Fruit fly (Drosophila melanogaster) whole organism, embryonic: Measurements from ENCODE around the gene ocn.

Experiments
- Adf1 ChIP-seq: fragments of 200-800 bp; sonication (Bioruptor generic); IDR thresholded peaks from 2 replicates; pipeline ENCODE4 v1.3.6; 2022; ENCODE audit warnings: missing biosample characterization, missing genetic modification characterization
- Antp ChIP-seq: fragments of 200-800 bp; sonication (Bioruptor generic); optimal IDR thresholded peaks from 3 replicates; lab custom pipeline; 2016; ENCODE audit warnings: missing biosample characterization, missing genetic modification characterization
- CG10267 ChIP-seq: fragments of 200-800 bp; sonication (Bioruptor generic); optimal IDR thresholded peaks from 2 replicates; lab custom pipeline; 2018; ENCODE audit warnings: missing biosample characterization, mild to moderate bottlenecking, missing genetic modification characterization, moderate library complexity
- CG10565 ChIP-seq: fragments of 200-800 bp; sonication (Bioruptor generic); optimal IDR thresholded peaks from 3 replicates; lab custom pipeline; 2016; ENCODE audit warnings: missing biosample characterization, mild to moderate bottlenecking, missing genetic modification characterization
- CG10959 ChIP-seq: fragments of 200-800 bp; sonication (Bioruptor generic); IDR thresholded peaks from 2 replicates; pipeline ENCODE4 v1.3.6; 2022; ENCODE audit warnings: missing biosample characterization, missing genetic modification characterization
- CG12104 ChIP-seq: fragments of 200-800 bp; sonication (Bioruptor generic); optimal IDR thresholded peaks from 3 replicates; lab custom pipeline; 2016; ENCODE audit warnings: missing biosample characterization, missing genetic modification characterization
- CG1233 ChIP-seq: fragments of 200-800 bp; sonication (Bioruptor generic); optimal IDR thresholded peaks from 4 replicates; lab custom pipeline; 2018; ENCODE audit warnings: missing biosample characterization, mild to moderate bottlenecking, missing genetic modification characterization
- CG13775 ChIP-seq: fragments of 200-800 bp; sonication (Bioruptor generic); optimal IDR thresholded peaks from 3 replicates; lab custom pipeline; 2017; ENCODE audit warnings: missing biosample characterization, mild to moderate bottlenecking, missing genetic modification characterization
- CG14441 ChIP-seq: fragments of 200-800 bp; sonication (Bioruptor generic); IDR thresholded peaks from 2 replicates; pipeline ENCODE4 v1.3.6; 2022; ENCODE audit warnings: missing biosample characterization, missing genetic modification characterization
- CG15696 ChIP-seq: fragments of 200-800 bp; sonication (Bioruptor generic); optimal IDR thresholded peaks from 2 replicates; lab custom pipeline; 2019; ENCODE audit warnings: missing biosample characterization, mild to moderate bottlenecking, missing genetic modification characterization, moderate library complexity
- CG17802 ChIP-seq: fragments of 200-800 bp; sonication (Bioruptor generic); optimal IDR thresholded peaks from 2 replicates; lab custom pipeline; 2018; ENCODE audit warnings: missing biosample characterization, mild to moderate bottlenecking, missing genetic modification characterization, moderate library complexity
- CG2199 ChIP-seq: fragments of 200-800 bp; sonication (Bioruptor generic); IDR thresholded peaks from 3 replicates; pipeline ENCODE4 v1.3.6; 2022; ENCODE audit warnings: missing biosample characterization, missing genetic modification characterization
- CG2678 ChIP-seq: fragments of 200-800 bp; sonication (Bioruptor generic); optimal IDR thresholded peaks from 3 replicates; lab custom pipeline; 2019; ENCODE audit warnings: missing biosample characterization, mild to moderate bottlenecking, missing genetic modification characterization, moderate library complexity
- CG31441 ChIP-seq: fragments of 200-800 bp; sonication (Bioruptor generic); IDR thresholded peaks from 2 replicates; pipeline ENCODE4 v1.3.6; 2022; ENCODE audit warnings: missing biosample characterization, missing genetic modification characterization
- CG33557 ChIP-seq: fragments of 200-800 bp; sonication (Bioruptor generic); optimal IDR thresholded peaks from 2 replicates; lab custom pipeline; 2019; ENCODE audit warnings: missing biosample characterization, mild to moderate bottlenecking, missing genetic modification characterization, moderate library complexity
- CG34224 ChIP-seq: fragments of 200-800 bp; sonication (Bioruptor generic); IDR thresholded peaks from 3 replicates; pipeline ENCODE4 v1.3.6; 2022; ENCODE audit warnings: missing biosample characterization, missing genetic modification characterization; ENCODE audit not compliant: partially characterized antibody
- CG6175 ChIP-seq: fragments of 200-800 bp; sonication (Bioruptor generic); IDR thresholded peaks from 3 replicates; pipeline ENCODE4 v1.3.6; 2022; ENCODE audit warnings: missing biosample characterization, missing genetic modification characterization
- CG7357 ChIP-seq: fragments of 200-800 bp; sonication (Bioruptor generic); IDR thresholded peaks from 3 replicates; pipeline ENCODE4 v1.3.6; 2022; ENCODE audit warnings: missing biosample characterization, missing genetic modification characterization
- CG7987 ChIP-seq: fragments of 200-800 bp; sonication (Bioruptor generic); optimal IDR thresholded peaks from 2 replicates; lab custom pipeline; 2018; ENCODE audit warnings: missing biosample characterization, mild to moderate bottlenecking, missing genetic modification characterization, moderate library complexity
- CG9797 ChIP-seq: fragments of 200-800 bp; sonication (Bioruptor generic); optimal IDR thresholded peaks from 3 replicates; lab custom pipeline; 2018; ENCODE audit warnings: missing biosample characterization, mild to moderate bottlenecking, missing genetic modification characterization
- D19B ChIP-seq: fragments of 200-800 bp; sonication (Bioruptor generic); optimal IDR thresholded peaks from 2 replicates; lab custom pipeline; 2017; ENCODE audit warnings: missing biosample characterization, mild to moderate bottlenecking, missing genetic modification characterization
- Dbx ChIP-seq: fragments of 200-800 bp; sonication (Bioruptor generic); IDR thresholded peaks from 3 replicates; pipeline ENCODE4 v1.3.6; 2022; ENCODE audit warnings: missing biosample characterization, missing genetic modification characterization
- Eip74EF ChIP-seq, 2 experiments: fragments of 200-800 bp in 1 of 2; fragments of >200 bp in 1 of 2; sonication (Bioruptor generic) in 1 of 2; optimal IDR thresholded peaks; 2 replicates each; lab custom pipeline; 2017 to 2019; ENCODE audit warnings: missing biosample characterization in 2 of 2, missing genetic modification characterization in 2 of 2, mild to moderate bottlenecking in 1 of 2, moderate library complexity in 1 of 2
- HmgZ ChIP-seq: fragments of 200-800 bp; sonication (Bioruptor generic); optimal IDR thresholded peaks from 2 replicates; lab custom pipeline; 2018; ENCODE audit warnings: missing biosample characterization, mild to moderate bottlenecking, missing genetic modification characterization
- Hr51 ChIP-seq, 2 experiments: fragments of 200-800 bp; sonication (Bioruptor generic); optimal IDR thresholded peaks; 2 replicates in 1 of 2; 3 replicates in 1 of 2; lab custom pipeline; 2016 to 2018; ENCODE audit warnings: missing biosample characterization in 2 of 2, missing genetic modification characterization in 2 of 2, mild to moderate bottlenecking in 1 of 2, moderate library complexity in 1 of 2
- Lhr ChIP-seq: fragments of 200-800 bp; sonication (Bioruptor generic); optimal IDR thresholded peaks from 3 replicates; lab custom pipeline; 2017; ENCODE audit warnings: mild to moderate bottlenecking, missing biosample characterization, missing genetic modification reagents, missing genetic modification characterization
- Meics ChIP-seq: fragments of 200-800 bp; sonication (Bioruptor generic); optimal IDR thresholded peaks from 2 replicates; lab custom pipeline; 2017; ENCODE audit warnings: missing biosample characterization, mild to moderate bottlenecking, missing genetic modification characterization
- Ptx1 ChIP-seq: fragments of 200-800 bp; sonication (Bioruptor generic); IDR thresholded peaks from 2 replicates; pipeline ENCODE4 v1.3.6; 2022; ENCODE audit warnings: missing biosample characterization, missing genetic modification characterization
- Ravus ChIP-seq: fragments of 200-800 bp; sonication (Bioruptor generic); IDR thresholded peaks from 2 replicates; pipeline ENCODE4 v1.3.6; 2022; ENCODE audit warnings: missing biosample characterization, missing genetic modification characterization
- Rx ChIP-seq: fragments of 200-800 bp; sonication (Bioruptor generic); IDR thresholded peaks from 2 replicates; pipeline ENCODE4 v1.3.6; 2022; ENCODE audit warnings: missing biosample characterization, missing genetic modification characterization
- Tbp ChIP-seq: fragments of >200 bp; optimal IDR thresholded peaks from 2 replicates; lab custom pipeline; 2018; ENCODE audit warnings: missing biosample characterization, missing genetic modification characterization
- Xrp1 ChIP-seq: fragments of 200-800 bp; sonication (Bioruptor generic); IDR thresholded peaks from 2 replicates; pipeline ENCODE4 v1.3.6; 2022; ENCODE audit warnings: missing biosample characterization, missing genetic modification characterization
- ato ChIP-seq: fragments of 200-800 bp; sonication (Bioruptor generic); IDR thresholded peaks from 2 replicates; pipeline ENCODE4 v1.3.6; 2022; ENCODE audit warnings: missing biosample characterization, missing genetic modification characterization; ENCODE audit not compliant: partially characterized antibody
- bowl ChIP-seq: fragments of 200-800 bp; sonication (Bioruptor generic); IDR thresholded peaks from 2 replicates; pipeline ENCODE4 v1.3.6; 2022; ENCODE audit warnings: missing biosample characterization, missing genetic modification characterization
- gem ChIP-seq: fragments of 200-800 bp; sonication (Bioruptor generic); optimal IDR thresholded peaks from 2 replicates; lab custom pipeline; 2019; ENCODE audit warnings: missing biosample characterization, mild to moderate bottlenecking, missing genetic modification characterization, moderate library complexity
- gfzf ChIP-seq: fragments of 200-800 bp; sonication (Bioruptor generic); optimal IDR thresholded peaks from 2 replicates; lab custom pipeline; 2016; ENCODE audit warnings: missing biosample characterization, mild to moderate bottlenecking, missing genetic modification characterization, moderate library complexity
- gro ChIP-seq: fragments of 200-800 bp; sonication (Bioruptor generic); optimal IDR thresholded peaks from 2 replicates; lab custom pipeline; 2016; ENCODE audit warnings: missing biosample characterization, missing genetic modification characterization
- jumu ChIP-seq: fragments of 200-800 bp; sonication (Bioruptor generic); optimal IDR thresholded peaks from 3 replicates; lab custom pipeline; 2016; ENCODE audit warnings: missing biosample characterization, missing genetic modification characterization
- lbe ChIP-seq: fragments of 200-800 bp; sonication (Bioruptor generic); optimal IDR thresholded peaks from 2 replicates; lab custom pipeline; 2016; ENCODE audit warnings: missing biosample characterization, mild to moderate bottlenecking, missing genetic modification characterization
- lmd ChIP-seq: fragments of 200-800 bp; sonication (Bioruptor generic); IDR thresholded peaks from 2 replicates; pipeline ENCODE4 v1.3.6; 2022; ENCODE audit warnings: missing biosample characterization, missing genetic modification characterization
- onecut ChIP-seq: fragments of 200-800 bp; sonication (Bioruptor generic); IDR thresholded peaks from 2 replicates; pipeline ENCODE4 v1.3.6; 2022; ENCODE audit warnings: missing biosample characterization, missing genetic modification characterization
- pros ChIP-seq: fragments of 200-800 bp; sonication (Bioruptor generic); optimal IDR thresholded peaks from 3 replicates; lab custom pipeline; 2019; ENCODE audit warnings: missing biosample characterization, mild to moderate bottlenecking, missing genetic modification characterization, moderate library complexity
- ro ChIP-seq: fragments of 200-800 bp; sonication (Bioruptor generic); IDR thresholded peaks from 2 replicates; pipeline ENCODE4 v1.3.6; 2022; ENCODE audit warnings: missing biosample characterization, missing genetic modification characterization
- schlank ChIP-seq: fragments of 200-800 bp; sonication (Bioruptor generic); optimal IDR thresholded peaks from 2 replicates; lab custom pipeline; 2018; ENCODE audit warnings: missing biosample characterization, mild to moderate bottlenecking, missing genetic modification characterization
- sisA ChIP-seq: fragments of 200-800 bp; sonication (Bioruptor generic); IDR thresholded peaks from 2 replicates; pipeline ENCODE4 v1.3.6; 2022; ENCODE audit warnings: missing biosample characterization, missing genetic modification characterization
- sob ChIP-seq: fragments of 200-800 bp; sonication (Bioruptor generic); IDR thresholded peaks from 2 replicates; pipeline ENCODE4 v1.3.6; 2022; ENCODE audit warnings: missing biosample characterization, missing genetic modification characterization
- stc ChIP-seq: fragments of 200-800 bp; sonication (Bioruptor generic); IDR thresholded peaks from 2 replicates; pipeline ENCODE4 v1.3.6; 2022; ENCODE audit warnings: missing biosample characterization, missing genetic modification characterization
- stwl ChIP-seq: fragments of 200-800 bp; sonication (Bioruptor generic); optimal IDR thresholded peaks from 3 replicates; lab custom pipeline; 2018; ENCODE audit warnings: missing biosample characterization, mild to moderate bottlenecking, missing genetic modification characterization, moderate library complexity
- tll ChIP-seq, 2 experiments: fragments of 200-800 bp in 1 of 2; fragments of >200 bp in 1 of 2; sonication (Bioruptor generic) in 1 of 2; optimal IDR thresholded peaks; 2 replicates each; lab custom pipeline; 2017 to 2019; ENCODE audit warnings: missing biosample characterization in 2 of 2, missing genetic modification characterization in 2 of 2, mild to moderate bottlenecking in 1 of 2, moderate library complexity in 1 of 2

Gene ocn

DNA sequence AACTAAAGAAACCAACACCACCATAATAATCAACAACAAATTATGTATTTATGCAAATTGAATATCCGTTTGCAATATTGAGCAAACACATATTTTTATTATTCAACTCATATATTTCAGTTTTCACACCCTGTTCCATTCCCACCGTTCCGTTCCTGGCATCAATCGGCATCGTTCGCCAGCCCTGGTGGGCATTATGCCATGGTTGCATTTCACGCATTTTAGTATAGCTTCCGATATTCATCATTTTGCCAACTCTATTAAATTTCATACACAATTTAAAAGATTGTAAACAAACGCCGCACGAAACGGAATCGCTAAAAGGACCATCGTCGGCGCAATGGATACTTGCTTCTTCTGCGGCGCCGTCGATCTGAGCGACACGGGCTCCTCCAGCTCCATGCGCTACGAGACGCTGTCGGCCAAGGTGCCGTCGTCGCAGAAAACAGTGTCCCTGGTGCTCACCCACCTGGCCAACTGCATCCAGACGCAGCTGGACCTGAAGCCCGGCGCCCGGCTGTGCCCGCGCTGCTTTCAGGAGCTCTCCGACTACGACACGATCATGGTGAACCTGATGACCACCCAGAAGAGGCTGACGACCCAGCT is 5.7 kb upstream of the ocn start, which contains the start of gene Sry-delta (continued):
- TF ChIP-seq lbe (peak; percentile 68), CG2678 (no peak), CG34224 (GFP tag; lab: Robert Waterston, UW) (peak; percentile 76), CG7357 (GFP tag; lab: Robert Waterston, UW) (peak; percentile 50; the same call in 1 of the 3 replicates), stc (GFP tag; lab: Robert Waterston, UW) (peak; percentile 40; the same call in 1 of the 2 replicates), Meics (GFP tag; lab: Kevin White, UChicago) (peak; percentile 76), sob (GFP tag; lab: Robert Waterston, UW) (peak; percentile 90), CG14441 (GFP tag; lab: Robert Waterston, UW) (peak; percentile 78), Dbx (GFP tag; lab: Robert Waterston, UW) (peak; percentile 92), pros (GFP tag; lab: Kevin White, UChicago) (no peak), lmd (GFP tag; lab: Robert Waterston, UW) (peak; percentile 62; the same call in 1 of the 2 replicates), CG15696 (tag; lab: Kevin White, UChicago) (peak; percentile 60), Lhr (GFP tag; lab: Kevin White, UChicago) (peak; percentile 23), CG31441 (GFP tag; lab: Robert Waterston, UW) (no peak; the same call in 1 of the 2 replicates), Rx (GFP tag; lab: Robert Waterston, UW) (peak; percentile 67), CG17802 (tag; lab: Kevin White, UChicago) (peak; percentile 83), Antp (GFP tag; lab: Kevin White, UChicago) (peak; percentile 92), gfzf (GFP tag; lab: Kevin White, UChicago) (peak; percentile 52), CG6175 (GFP tag; lab: Robert Waterston, UW) (peak; percentile 48; the same call in 1 of the 3 replicates), CG1233 (GFP tag; lab: Kevin White, UChicago) (peak; percentile 52), Ravus (0 out of 2 replicates have a peak, but pooled peaks have one; percentile 2), CG7987 (GFP tag; lab: Kevin White, UChicago) (peak; percentile 83), gem (tag; lab: Kevin White, UChicago) (no peak), CG10565 (no peak), CG9797 (GFP tag; lab: Kevin White, UChicago) (peak; percentile 66), CG13775 (GFP tag; lab: Kevin White, UChicago) (peak; percentile 74), bowl (GFP tag; lab: Robert Waterston, UW) (0 out of 2 replicates have a peak, but pooled peaks have one; percentile 25), CG2199 (GFP tag; lab: Robert Waterston, UW) (peak; percentile 60; the same call in 1 of the 3 replicates), Tbp (GFP tag; lab: Kevin White, UChicago) (peak; percentile 47), gro (GFP tag; lab: Kevin White, UChicago) (peak; percentile 93), stwl (peak; percentile 93), CG12104 (GFP tag; lab: Kevin White, UChicago) (peak; percentile 54), jumu (peak; percentile 86), D19B (no peak), HmgZ (tag; lab: Kevin White, UChicago) (peak; percentile 90), onecut (GFP tag; lab: Robert Waterston, UW) (peak; percentile 50), tll (GFP tag; optimal IDR thresholded peaks at IDR 0.05; lab: Kevin White, UChicago) (no peak), ro (no peak), ato (peak; percentile 64; the same call in 1 of the 2 replicates), CG10267 (peak; percentile 79), Hr51 (GFP tag; optimal IDR thresholded peaks at IDR 0.05; lab: Kevin White, UChicago) (peak in 1 of 2 experiments; percentile 88), sisA (GFP tag; lab: Robert Waterston, UW) (peak; percentile 78), CG10959 (no peak), Adf1 (GFP tag; lab: Robert Waterston, UW) (peak; percentile 55; the same call in 1 of the 2 replicates), Eip74EF (GFP tag; optimal IDR thresholded peaks at IDR 0.05; lab: Kevin White, UChicago) (no peak), CG33557 (GFP tag; lab: Kevin White, UChicago) (peak; percentile 52), Ptx1 (GFP tag; lab: Robert Waterston, UW) (peak; percentile 86), Xrp1 (peak; percentile 68; the same call in 1 of the 2 replicates), schlank (tag; lab: Kevin White, UChicago) (peak; percentile 56)
